Fruit fly (Drosophila melanogaster) whole organism, pupa: Measurements from ENCODE around the gene bsf.

Experiments used
- CG10348 ChIP-seq: fragments of 200-800 bp; sonication (Bioruptor generic); IDR thresholded peaks from 2 replicates; pipeline ENCODE4 v1.3.6; 2022; ENCODE audit warnings: missing biosample characterization, missing genetic modification characterization
- CG12605 ChIP-seq: fragments of 200-800 bp; sonication (Bioruptor generic); IDR thresholded peaks from 2 replicates; pipeline ENCODE4 v1.3.6; 2022; ENCODE audit warnings: missing biosample characterization, missing genetic modification characterization
- CG13204 ChIP-seq: fragments of 200-800 bp; sonication (Bioruptor generic); optimal IDR thresholded peaks from 2 replicates; lab custom pipeline; 2018; ENCODE audit warnings: missing biosample characterization, mild to moderate bottlenecking, missing genetic modification characterization, moderate library complexity
- CG14655 ChIP-seq: fragments of 200-800 bp; sonication (Bioruptor generic); optimal IDR thresholded peaks from 3 replicates; lab custom pipeline; 2017; ENCODE audit warnings: mild to moderate bottlenecking, missing biosample characterization, missing genetic modification reagents, missing genetic modification characterization
- CG15710 ChIP-seq: fragments of 200-800 bp; sonication (Bioruptor generic); optimal IDR thresholded peaks from 2 replicates; lab custom pipeline; 2018; ENCODE audit warnings: missing biosample characterization, mild to moderate bottlenecking, missing genetic modification characterization, moderate library complexity
- CG17806 ChIP-seq: fragments of 200-800 bp; sonication (Bioruptor generic); optimal IDR thresholded peaks from 2 replicates; lab custom pipeline; 2018; ENCODE audit warnings: missing biosample characterization, mild to moderate bottlenecking, missing genetic modification characterization, moderate library complexity
- CG32121 ChIP-seq: fragments of 200-800 bp; sonication (Bioruptor generic); IDR thresholded peaks from 2 replicates; pipeline ENCODE4 v1.3.6; 2022; ENCODE audit warnings: missing biosample characterization, missing genetic modification characterization
- CG34367 ChIP-seq: fragments of 200-800 bp; sonication (Bioruptor generic); optimal IDR thresholded peaks from 2 replicates; lab custom pipeline; 2018; ENCODE audit warnings: missing biosample characterization, mild to moderate bottlenecking, missing genetic modification characterization
- CG4496 ChIP-seq: fragments of 200-800 bp; sonication (Bioruptor generic); IDR thresholded peaks from 3 replicates; pipeline ENCODE4 v1.3.6; 2022; ENCODE audit warnings: missing biosample characterization, missing genetic modification characterization
- CG8159 ChIP-seq: fragments of 200-800 bp; sonication (Bioruptor generic); optimal IDR thresholded peaks from 3 replicates; lab custom pipeline; 2018; ENCODE audit warnings: missing biosample characterization, mild to moderate bottlenecking, missing genetic modification characterization, moderate library complexity
- CG8301 ChIP-seq: fragments of 200-800 bp; sonication (Bioruptor generic); optimal IDR thresholded peaks from 2 replicates; lab custom pipeline; 2018; ENCODE audit warnings: missing biosample characterization, mild to moderate bottlenecking, missing genetic modification characterization
- CG9948 ChIP-seq: fragments of 200-800 bp; sonication (Bioruptor generic); optimal IDR thresholded peaks from 2 replicates; lab custom pipeline; 2018; ENCODE audit warnings: missing biosample characterization, mild to moderate bottlenecking, missing genetic modification characterization, moderate library complexity
- D1 ChIP-seq: fragments of 200-800 bp; sonication (Bioruptor generic); optimal IDR thresholded peaks from 2 replicates; lab custom pipeline; 2018; ENCODE audit warnings: missing biosample characterization, mild to moderate bottlenecking, missing genetic modification characterization, moderate library complexity
- EcR ChIP-seq: fragments of 200-800 bp; sonication (Bioruptor generic); optimal IDR thresholded peaks from 3 replicates; lab custom pipeline; 2019; ENCODE audit warnings: missing biosample characterization, missing genetic modification characterization, mild to moderate bottlenecking, moderate library complexity, missing genetic modification reagents
- Ets98B ChIP-seq: fragments of 200-800 bp; sonication (Bioruptor generic); IDR thresholded peaks from 2 replicates; pipeline ENCODE4 v1.3.6; 2022; ENCODE audit warnings: missing biosample characterization, missing genetic modification characterization
- Pif1A ChIP-seq: fragments of 200-800 bp; sonication (Bioruptor generic); optimal IDR thresholded peaks from 3 replicates; lab custom pipeline; 2016; ENCODE audit warnings: missing biosample characterization, missing genetic modification characterization
- Pif1B ChIP-seq: fragments of 200-800 bp; sonication (Bioruptor generic); optimal IDR thresholded peaks from 3 replicates; lab custom pipeline; 2016; ENCODE audit warnings: missing biosample characterization, missing genetic modification characterization
- Snoo ChIP-seq: fragments of 200-800 bp; sonication (Bioruptor generic); optimal IDR thresholded peaks from 3 replicates; lab custom pipeline; 2017; ENCODE audit warnings: missing biosample characterization, mild to moderate bottlenecking, missing genetic modification characterization, inconsistent platforms
- fd96Ca ChIP-seq: fragments of 200-800 bp; sonication (Bioruptor generic); IDR thresholded peaks from 3 replicates; pipeline ENCODE4 v1.3.6; 2022; ENCODE audit warnings: missing biosample characterization, missing genetic modification characterization
- gl ChIP-seq: fragments of 200-800 bp; sonication (Bioruptor generic); optimal IDR thresholded peaks from 2 replicates; lab custom pipeline; 2018; ENCODE audit warnings: missing biosample characterization, mild to moderate bottlenecking, missing genetic modification characterization
- rn ChIP-seq: fragments of 200-800 bp; sonication (Bioruptor generic); IDR thresholded peaks from 2 replicates; pipeline ENCODE4 v1.3.6; 2022; ENCODE audit warnings: missing biosample characterization, missing genetic modification characterization

bsf gene

dm6 chr2L:18469544-18470109 lies 15.2 kb upstream of the bsf start:
- TF ChIP-seq CG4496 (GFP tag; lab: Robert Waterston, UW): peak; percentile 57; the same call in 1 of the 3 replicates
- peak; percentile 91 for TF ChIP-seq EcR (GFP tag; lab: Kevin White, UChicago)
- TF ChIP-seq Snoo (tag; lab: Kevin White, UChicago): peak; percentile 47
- no peak for TF ChIP-seq CG8159 (tag; lab: Kevin White, UChicago)
- TF ChIP-seq CG14655 (GFP tag; lab: Kevin White, UChicago): no peak
- TF ChIP-seq Pif1B (GFP tag; lab: Kevin White, UChicago): no peak
- TF ChIP-seq, all 21 proteins: peak for 3

dm6 chr2L:18468607-18469015 lies 14.2 kb upstream of the bsf start:
- TF ChIP-seq CG17806 (tag; lab: Kevin White, UChicago) (no peak), CG8301 (peak; percentile 25), CG9948 (tag; lab: Kevin White, UChicago) (no peak), Ets98B (GFP tag; lab: Robert Waterston, UW) (peak; percentile 79), gl (tag; lab: Kevin White, UChicago) (no peak), fd96Ca (GFP tag; lab: Robert Waterston, UW) (peak; percentile 75; the same call in 2 of the 3 replicates), EcR (GFP tag; lab: Kevin White, UChicago) (peak; percentile 99), CG15710 (no peak), CG4496 (GFP tag; lab: Robert Waterston, UW) (peak; percentile 71), CG14655 (GFP tag; lab: Kevin White, UChicago) (peak; percentile 31), rn (GFP tag; lab: Robert Waterston, UW) (peak; percentile 62), Pif1B (GFP tag; lab: Kevin White, UChicago) (no peak), Pif1A (GFP tag; lab: Kevin White, UChicago) (peak; percentile 15)

- TF ChIP-seq CG34367 (tag; lab: Kevin White, UChicago): peak; percentile 41
- TF ChIP-seq CG32121 (GFP tag; lab: Robert Waterston, UW): no peak
- TF ChIP-seq Snoo (tag; lab: Kevin White, UChicago): peak; percentile 45
- no peak for TF ChIP-seq EcR (GFP tag; lab: Kevin White, UChicago)
- TF ChIP-seq rn (GFP tag; lab: Robert Waterston, UW): 0 out of 2 replicates have a peak, but pooled peaks have one; percentile 12
- TF ChIP-seq CG17806 (tag; lab: Kevin White, UChicago): peak; percentile 67
- TF ChIP-seq gl (tag; lab: Kevin White, UChicago): no peak
- TF ChIP-seq CG15710: peak; percentile 58
- peak; percentile 70 for TF ChIP-seq CG14655 (GFP tag; lab: Kevin White, UChicago)
- TF ChIP-seq CG9948 (tag; lab: Kevin White, UChicago): peak; percentile 74
- no peak for TF ChIP-seq Pif1B (GFP tag; lab: Kevin White, UChicago)
- TF ChIP-seq CG12605 (GFP tag; lab: Robert Waterston, UW): no peak
- TF ChIP-seq CG8301: peak; percentile 48
- no peak for TF ChIP-seq Ets98B (GFP tag; lab: Robert Waterston, UW)
- no peak for TF ChIP-seq Pif1A (GFP tag; lab: Kevin White, UChicago)
- TF ChIP-seq CG10348 (GFP tag; lab: Robert Waterston, UW): no peak
- peak; percentile 7; the same call in 1 of the 3 replicates for TF ChIP-seq CG4496 (GFP tag; lab: Robert Waterston, UW)
- TF ChIP-seq D1 (tag; lab: Kevin White, UChicago): peak; percentile 63
- no peak for TF ChIP-seq CG13204 (GFP tag; lab: Kevin White, UChicago)
- peak; percentile 80 for TF ChIP-seq CG8159 (tag; lab: Kevin White, UChicago)
- TF ChIP-seq fd96Ca (GFP tag; lab: Robert Waterston, UW): no peak; the same call in 2 of the 3 replicates
Observed at dm6 chr2L:18468010-18468409, 13.6 kb upstream of the bsf start.

dm6 chr2L:18467464-18467863 lies 13.1 kb upstream of the bsf start:
- TF ChIP-seq CG4496 (GFP tag; lab: Robert Waterston, UW): peak; percentile 56; the same call in 2 of the 3 replicates
- TF ChIP-seq gl (tag; lab: Kevin White, UChicago): no peak
- TF ChIP-seq fd96Ca (GFP tag; lab: Robert Waterston, UW): peak; percentile 63; the same call in 1 of the 3 replicates
- no peak for TF ChIP-seq D1 (tag; lab: Kevin White, UChicago)
- no peak for TF ChIP-seq CG17806 (tag; lab: Kevin White, UChicago)
- TF ChIP-seq Pif1A (GFP tag; lab: Kevin White, UChicago): peak; percentile 31
- no peak; the same call in 1 of the 2 replicates for TF ChIP-seq rn (GFP tag; lab: Robert Waterston, UW)
- no peak for TF ChIP-seq CG8159 (tag; lab: Kevin White, UChicago)
- TF ChIP-seq CG32121 (GFP tag; lab: Robert Waterston, UW): no peak
- TF ChIP-seq CG8301: no peak
- no peak for TF ChIP-seq CG15710
- no peak for TF ChIP-seq Ets98B (GFP tag; lab: Robert Waterston, UW)
- TF ChIP-seq CG13204 (GFP tag; lab: Kevin White, UChicago): peak; percentile 37
- TF ChIP-seq CG9948 (tag; lab: Kevin White, UChicago): no peak
- no peak for TF ChIP-seq CG14655 (GFP tag; lab: Kevin White, UChicago)
- no peak for TF ChIP-seq CG10348 (GFP tag; lab: Robert Waterston, UW)
- peak; percentile 31; the same call in 1 of the 2 replicates for TF ChIP-seq CG12605 (GFP tag; lab: Robert Waterston, UW)
- no peak for TF ChIP-seq CG34367 (tag; lab: Kevin White, UChicago)
- no peak for TF ChIP-seq Pif1B (GFP tag; lab: Kevin White, UChicago)
- no peak for TF ChIP-seq Snoo (tag; lab: Kevin White, UChicago)
- TF ChIP-seq EcR (GFP tag; lab: Kevin White, UChicago): peak; percentile 33

- TF ChIP-seq fd96Ca (GFP tag; lab: Robert Waterston, UW) (0 out of 3 replicates have a peak, but pooled peaks have one; percentile 10), EcR (GFP tag; lab: Kevin White, UChicago) (peak; percentile 77), CG14655 (GFP tag; lab: Kevin White, UChicago) (no peak)
Observed at dm6 chr2L:18466669-18467068, 12.3 kb upstream of the bsf start.
